Worm (Caenorhabditis elegans) whole organism, mixed stage, embryonic: ENCODE results near the gene K11D12.6.

ENCODE experiments used
- M03D4.4 ChIP-seq: sonication (generic microtip); optimal IDR thresholded peaks from 2 replicates; lab custom pipeline; 2017; ENCODE audit warnings: mild to moderate bottlenecking, missing genetic modification characterization, missing compliant biosample characterization
- ces-1 ChIP-seq: fragments of 150-350 bp; optimal IDR thresholded peaks from 2 replicates; lab custom pipeline; 2014; ENCODE audit warnings: missing biosample characterization, missing genetic modification reagents, missing genetic modification characterization
- elt-3 ChIP-seq: fragments of 150-350 bp; optimal IDR thresholded peaks from 2 replicates; lab custom pipeline; 2014; ENCODE audit warnings: missing biosample characterization, missing genetic modification characterization
- nhr-237 ChIP-seq: fragments of 150-350 bp; optimal IDR thresholded peaks from 2 replicates; lab custom pipeline; 2014; ENCODE audit warnings: missing biosample characterization, missing genetic modification characterization
- snpc-4 ChIP-seq: fragments of 150-350 bp; optimal IDR thresholded peaks from 2 replicates; lab custom pipeline; 2014; ENCODE audit warnings: missing biosample characterization, missing genetic modification characterization
- unc-39 ChIP-seq: fragments of 150-350 bp; optimal IDR thresholded peaks from 2 replicates; lab custom pipeline; 2014; ENCODE audit warnings: missing biosample characterization, missing genetic modification characterization
- unc-62 ChIP-seq: fragments of 150-350 bp; optimal IDR thresholded peaks from 2 replicates; lab custom pipeline; 2014; ENCODE audit warnings: missing biosample characterization, missing genetic modification reagents, missing genetic modification characterization

ce11 chrV:5033099-5033498, 1.9 kb downstream of the K11D12.6 start, which contains the start of gene K11D12.13:
- no peak for TF ChIP-seq unc-39 (tag; lab: Kevin White, UChicago)
- no peak for TF ChIP-seq snpc-4 (tag; lab: Kevin White, UChicago)
- no peak for TF ChIP-seq M03D4.4
- no peak for TF ChIP-seq nhr-237 (tag; lab: Kevin White, UChicago)
- no peak for TF ChIP-seq ces-1 (GFP tag; lab: Kevin White, UChicago)
- no peak for TF ChIP-seq unc-62 (GFP tag; lab: Kevin White, UChicago)
- TF ChIP-seq elt-3 (tag; lab: Kevin White, UChicago) = no peak
